Fruit fly (Drosophila melanogaster) Kc167 (cell line): ENCODE results near the gene RpL17.

Experiments used
- h ChIP-seq: fragments of >200 bp; optimal IDR thresholded peaks from 3 replicates; lab custom pipeline; 2018; ENCODE audit warnings: missing external identifiers
- insv ChIP-seq: fragments of >200 bp; optimal IDR thresholded peaks from 3 replicates; lab custom pipeline; 2018; ENCODE audit warnings: missing external identifiers

- no peak for TF ChIP-seq h (lab: Kevin White, UChicago)
- TF ChIP-seq insv (lab: Kevin White, UChicago), result no peak
Observed at dm6 chrX:6756175-6756718, 12.2 kb upstream of the RpL17 start, which contains the start of gene sov.
